Fruit fly (Drosophila melanogaster): Measurements from ENCODE around the gene Ccp84Ac.

DNA sequence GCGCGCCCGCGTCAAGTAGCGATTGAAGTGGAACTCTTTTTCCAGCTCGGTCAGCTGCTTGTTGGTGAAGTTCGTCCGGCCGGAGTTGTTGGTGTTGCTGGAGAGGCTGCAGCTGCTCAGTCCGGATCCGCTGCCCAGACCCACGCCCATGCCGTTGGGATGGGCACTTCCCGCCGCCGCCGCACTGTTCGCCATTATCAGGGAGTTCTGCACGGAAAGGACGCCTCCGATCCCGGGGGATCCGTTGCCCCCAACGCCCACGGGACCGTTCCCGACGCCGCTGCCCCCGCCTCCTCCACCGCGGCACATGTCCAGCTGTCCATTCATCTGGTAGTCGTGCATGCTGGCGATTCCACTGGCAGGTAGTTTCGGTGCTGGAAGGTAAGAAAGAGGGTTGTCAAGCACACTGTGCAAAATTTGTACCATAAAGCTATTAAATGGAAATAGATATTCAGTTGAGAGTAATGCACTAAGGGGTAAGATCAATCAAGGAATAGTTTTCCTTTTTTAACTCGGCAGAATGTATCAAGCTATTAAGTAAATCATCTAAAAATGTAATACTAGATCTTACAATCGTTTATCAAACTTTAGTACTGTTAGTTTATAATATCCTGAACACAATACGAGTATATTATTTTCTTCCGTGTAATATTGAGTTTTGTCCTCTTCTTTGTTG, 33.3 kb downstream of the Ccp84Ac start:
- TF ChIP-seq CG12605 (GFP tag; IDR thresholded peaks at IDR 0.05): no peak
- no peak for TF ChIP-seq D1 (tag; optimal IDR thresholded peaks at IDR 0.05)
- no peak for TF ChIP-seq Pif1B (GFP tag; optimal IDR thresholded peaks at IDR 0.05)
- TF ChIP-seq CG32121 (GFP tag; IDR thresholded peaks at IDR 0.05): no peak
- TF ChIP-seq rn (GFP tag; IDR thresholded peaks at IDR 0.05): no peak
- TF ChIP-seq CG17806 (tag; optimal IDR thresholded peaks at IDR 0.05): no peak
- no peak for TF ChIP-seq CG14655 (GFP tag; optimal IDR thresholded peaks at IDR 0.05)
